Worm (Caenorhabditis elegans) whole organism, L4 larva: ENCODE results near the gene D2024.5.

Source experiments
- aly-2 ChIP-seq: sonication (generic microtip); optimal IDR thresholded peaks from 2 replicates; lab custom pipeline; 2018; ENCODE audit warnings: missing biosample characterization, missing genetic modification characterization
- ama-1 ChIP-seq: fragments of 150-350 bp; optimal IDR thresholded peaks from 2 replicates; lab custom pipeline; 2014; ENCODE audit warnings: inconsistent platforms, mixed read lengths
- fos-1 ChIP-seq: fragments of 150-350 bp; optimal IDR thresholded peaks from 2 replicates; lab custom pipeline; 2014; ENCODE audit warnings: missing biosample characterization, missing genetic modification characterization
- lin-1 ChIP-seq: fragments of 200-800 bp; sonication (Bioruptor generic); IDR thresholded peaks from 2 replicates; pipeline ENCODE4 v1.3.6; 2022; ENCODE audit warnings: missing genetic modification reagents, missing genetic modification characterization, missing compliant biosample characterization
- lin-15B ChIP-seq: fragments of 150-350 bp; sonication (generic microtip); optimal IDR thresholded peaks from 3 replicates; lab custom pipeline; 2014; ENCODE audit warnings: missing biosample characterization, missing genetic modification characterization
- lir-3 ChIP-seq: sonication (generic microtip); optimal IDR thresholded peaks from 2 replicates; lab custom pipeline; 2016; ENCODE audit warnings: mild to moderate bottlenecking, missing genetic modification characterization, missing compliant biosample characterization
- lsy-2 ChIP-seq, 2 experiments: fragments of 150-350 bp in 1 of 2; sonication (generic microtip) in 1 of 2; optimal IDR thresholded peaks; 2 replicates each; lab custom pipeline; 2014 to 2017; ENCODE audit warnings: missing biosample characterization in 2 of 2, missing genetic modification characterization in 2 of 2
- madf-5 ChIP-seq, 2 experiments: fragments of 200-800 bp; sonication (Bioruptor generic); IDR thresholded peaks; 2 replicates each; pipeline ENCODE4 v1.3.6; 2022; ENCODE audit warnings: missing compliant biosample characterization in 2 of 2, missing genetic modification characterization in 2 of 2
- nhr-10 ChIP-seq: fragments of 150-350 bp; optimal IDR thresholded peaks from 2 replicates; lab custom pipeline; 2014; ENCODE audit warnings: missing biosample characterization, missing genetic modification characterization
- nhr-6 ChIP-seq: fragments of 150-350 bp; optimal IDR thresholded peaks from 2 replicates; lab custom pipeline; 2014; ENCODE audit warnings: missing biosample characterization, missing genetic modification characterization
- snpc-4 ChIP-seq: fragments of 150-350 bp; optimal IDR thresholded peaks from 2 replicates; lab custom pipeline; 2014; ENCODE audit warnings: missing biosample characterization, missing genetic modification characterization
- unc-62 ChIP-seq, 3 experiments: fragments of 150-350 bp in 1 of 3; sonication (generic microtip); optimal IDR thresholded peaks in 2 of 3; peaks in 1 of 3; 1 replicate in 1 of 3; 2 replicates in 2 of 3; lab custom pipeline; 2014 to 2017; ENCODE audit warnings: missing biosample characterization in 3 of 3, missing genetic modification characterization in 3 of 3, missing genetic modification reagents in 3 of 3, missing genotype in 1 of 3
- zag-1 ChIP-seq: fragments of 150-350 bp; optimal IDR thresholded peaks from 2 replicates; lab custom pipeline; 2014; ENCODE audit warnings: missing biosample characterization, missing genetic modification characterization

DNA sequence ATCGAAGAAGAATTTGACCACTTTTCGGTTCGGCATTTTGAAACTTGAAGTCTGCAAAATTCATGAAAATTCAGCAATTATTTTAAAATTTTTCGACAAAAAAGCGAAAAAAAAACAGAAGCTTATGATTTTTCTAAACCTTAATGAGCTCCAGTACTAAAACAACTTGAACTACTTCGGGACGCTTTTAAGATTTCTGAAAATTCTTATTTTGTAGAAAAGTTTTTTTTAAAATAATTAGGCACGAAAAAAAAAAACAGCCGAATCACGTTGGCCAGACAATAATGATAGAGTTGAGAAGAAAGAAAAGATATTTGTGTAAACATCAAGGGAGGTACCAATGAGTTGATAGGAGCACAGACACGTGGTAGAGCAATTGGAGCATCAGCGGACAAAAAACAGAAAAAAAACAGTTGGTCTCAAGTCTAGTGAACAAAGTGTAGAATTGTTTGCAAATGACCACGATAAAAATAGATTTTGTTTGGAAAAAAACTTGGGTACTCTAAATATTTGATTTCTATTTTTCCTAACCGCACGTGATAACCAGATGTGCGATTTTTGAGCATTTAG is 14.2 kb upstream of the D2024.5 start, which contains the start of gene gstk-2:
- no peak for TF ChIP-seq lin-15B
- no peak for TF ChIP-seq nhr-10
- TF ChIP-seq madf-5 (GFP tag; IDR thresholded peaks at IDR 0.05; lab: Robert Waterston, UW): no peak
- TF ChIP-seq ama-1: no peak
- no peak for TF ChIP-seq fos-1 (tag; lab: Kevin White, UChicago)
- no peak for TF ChIP-seq lin-1 (GFP tag; lab: Robert Waterston, UW)
- no peak for TF ChIP-seq zag-1
- no peak for TF ChIP-seq nhr-6
- no peak for TF ChIP-seq lsy-2 (tag; optimal IDR thresholded peaks at IDR 0.05; lab: Kevin White, UChicago)
- no peak for TF ChIP-seq snpc-4 (tag; lab: Kevin White, UChicago)
- TF ChIP-seq unc-62 (GFP tag; optimal IDR thresholded peaks at IDR 0.05 in 1 of 2; lab: Kevin White, UChicago): no peak
- no peak for TF ChIP-seq unc-62 (tag; optimal IDR thresholded peaks at IDR 0.05; lab: Kevin White, UChicago)
- no peak for TF ChIP-seq lir-3 (tag; lab: Kevin White, UChicago)
- no peak for TF ChIP-seq aly-2 (tag; lab: Kevin White, UChicago)
